Fruit fly (Drosophila melanogaster) whole organism, embryonic: ENCODE results near the gene CG14694.

Source experiments
- ATbp ChIP-seq: fragments of 200-800 bp; sonication (Bioruptor generic); optimal IDR thresholded peaks from 2 replicates; lab custom pipeline; 2017; ENCODE audit warnings: missing biosample characterization, mild to moderate bottlenecking, missing genetic modification characterization, missing genetic modification reagents
- B-H2 ChIP-seq: fragments of 200-800 bp; sonication (Bioruptor generic); optimal IDR thresholded peaks from 2 replicates; lab custom pipeline; 2018; ENCODE audit warnings: missing biosample characterization, mild to moderate bottlenecking, missing genetic modification characterization
- CG11696 ChIP-seq: fragments of 200-800 bp; sonication (Bioruptor generic); IDR thresholded peaks from 2 replicates; pipeline ENCODE4 v1.3.6; 2022; ENCODE audit warnings: missing biosample characterization, missing genetic modification characterization
- CG12236 ChIP-seq: fragments of 200-800 bp; sonication (Bioruptor generic); optimal IDR thresholded peaks from 2 replicates; lab custom pipeline; 2016; ENCODE audit warnings: missing biosample characterization, missing genetic modification characterization
- CG14965 ChIP-seq: fragments of 200-800 bp; sonication (Bioruptor generic); optimal IDR thresholded peaks from 2 replicates; lab custom pipeline; 2016; ENCODE audit warnings: missing biosample characterization, missing genetic modification characterization, borderline replicate concordance
- CG17186 ChIP-seq: fragments of 200-800 bp; sonication (Bioruptor generic); optimal IDR thresholded peaks from 3 replicates; lab custom pipeline; 2017; ENCODE audit warnings: missing biosample characterization, missing genetic modification reagents, missing genetic modification characterization
- CG17361 ChIP-seq: fragments of 200-800 bp; sonication (Bioruptor generic); IDR thresholded peaks from 3 replicates; pipeline ENCODE4 v1.3.6; 2022; ENCODE audit warnings: missing biosample characterization, missing genetic modification characterization
- CG17802 ChIP-seq: fragments of 200-800 bp; sonication (Bioruptor generic); optimal IDR thresholded peaks from 2 replicates; lab custom pipeline; 2018; ENCODE audit warnings: missing biosample characterization, mild to moderate bottlenecking, missing genetic modification characterization, moderate library complexity
- CG18262 ChIP-seq: fragments of 200-800 bp; optimal IDR thresholded peaks from 3 replicates; lab custom pipeline; 2019; ENCODE audit warnings: missing biosample characterization, mild to moderate bottlenecking, missing genetic modification characterization, moderate library complexity
- CG18476 ChIP-seq: fragments of 200-800 bp; sonication (Bioruptor generic); optimal IDR thresholded peaks from 2 replicates; lab custom pipeline; 2016; ENCODE audit warnings: missing biosample characterization, mild to moderate bottlenecking, missing genetic modification characterization
- CG18619 ChIP-seq: fragments of 200-800 bp; sonication (Bioruptor generic); optimal IDR thresholded peaks from 3 replicates; lab custom pipeline; 2017; ENCODE audit warnings: missing biosample characterization, mild to moderate bottlenecking, missing genetic modification characterization
- CG2120 ChIP-seq: fragments of 200-800 bp; sonication (Bioruptor generic); optimal IDR thresholded peaks from 3 replicates; lab custom pipeline; 2016; ENCODE audit warnings: missing biosample characterization, missing genetic modification characterization
- CG3065 ChIP-seq: fragments of 200-800 bp; sonication (Bioruptor generic); optimal IDR thresholded peaks from 2 replicates; lab custom pipeline; 2016; ENCODE audit warnings: missing biosample characterization, missing genetic modification characterization
- CG3163 ChIP-seq: fragments of 200-800 bp; sonication (Bioruptor generic); optimal IDR thresholded peaks from 3 replicates; lab custom pipeline; 2016; ENCODE audit warnings: missing biosample characterization, missing genetic modification characterization
- CG33213 ChIP-seq: fragments of 200-800 bp; sonication (Bioruptor generic); optimal IDR thresholded peaks from 3 replicates; lab custom pipeline; 2016; ENCODE audit warnings: missing biosample characterization, missing genetic modification characterization
- CG33557 ChIP-seq: fragments of 200-800 bp; sonication (Bioruptor generic); optimal IDR thresholded peaks from 2 replicates; lab custom pipeline; 2019; ENCODE audit warnings: missing biosample characterization, mild to moderate bottlenecking, missing genetic modification characterization, moderate library complexity
- CG34224 ChIP-seq: fragments of 200-800 bp; sonication (Bioruptor generic); IDR thresholded peaks from 3 replicates; pipeline ENCODE4 v1.3.6; 2022; ENCODE audit warnings: missing biosample characterization, missing genetic modification characterization; ENCODE audit not compliant: partially characterized antibody
- CG34376 ChIP-seq: fragments of 200-800 bp; sonication (Bioruptor generic); optimal IDR thresholded peaks from 2 replicates; lab custom pipeline; 2018; ENCODE audit warnings: missing biosample characterization, mild to moderate bottlenecking, missing genetic modification characterization
- CG4617 ChIP-seq: fragments of 200-800 bp; sonication (Bioruptor generic); optimal IDR thresholded peaks from 3 replicates; lab custom pipeline; 2016; ENCODE audit warnings: missing biosample characterization, missing genetic modification characterization, borderline replicate concordance
- CG4854 ChIP-seq: fragments of 200-800 bp; sonication (Bioruptor generic); optimal IDR thresholded peaks from 2 replicates; lab custom pipeline; 2016; ENCODE audit warnings: missing biosample characterization, missing genetic modification characterization, inconsistent platforms
- CG6254 ChIP-seq: fragments of 200-800 bp; sonication (Bioruptor generic); optimal IDR thresholded peaks from 3 replicates; lab custom pipeline; 2017; ENCODE audit warnings: mild to moderate bottlenecking, missing biosample characterization, missing genetic modification reagents, missing genetic modification characterization
- CG6683 ChIP-seq: fragments of 200-800 bp; sonication (Bioruptor generic); optimal IDR thresholded peaks from 2 replicates; lab custom pipeline; 2017; ENCODE audit warnings: missing biosample characterization, mild to moderate bottlenecking, missing genetic modification characterization, missing genetic modification reagents
- CG7271 ChIP-seq: fragments of 200-800 bp; sonication (Bioruptor generic); optimal IDR thresholded peaks from 2 replicates; lab custom pipeline; 2018; ENCODE audit warnings: missing biosample characterization, mild to moderate bottlenecking, missing genetic modification characterization, moderate library complexity
- CG8359 ChIP-seq: fragments of 200-800 bp; sonication (Bioruptor generic); optimal IDR thresholded peaks from 2 replicates; lab custom pipeline; 2017; ENCODE audit warnings: missing biosample characterization, mild to moderate bottlenecking, missing genetic modification characterization, borderline replicate concordance
- CG8944 ChIP-seq: fragments of 200-800 bp; sonication (Bioruptor generic); optimal IDR thresholded peaks from 3 replicates; lab custom pipeline; 2016; ENCODE audit warnings: missing biosample characterization, missing genetic modification characterization
- Dip2 ChIP-seq: fragments of 200-800 bp; sonication (Bioruptor generic); IDR thresholded peaks from 2 replicates; pipeline ENCODE4 v1.3.6; 2022; ENCODE audit warnings: missing biosample characterization, missing genetic modification characterization
- Dll ChIP-seq: fragments of 200-800 bp; sonication (Bioruptor generic); IDR thresholded peaks from 4 replicates; pipeline ENCODE4 v1.3.6; 2022; ENCODE audit warnings: missing biosample characterization, missing genetic modification characterization; ENCODE audit not compliant: partially characterized antibody
- Fer3 ChIP-seq: fragments of 200-800 bp; sonication (Bioruptor generic); optimal IDR thresholded peaks from 2 replicates; lab custom pipeline; 2018; ENCODE audit warnings: missing biosample characterization, mild to moderate bottlenecking, missing genetic modification characterization, moderate library complexity
- HLH4C ChIP-seq: fragments of 200-800 bp; sonication (Bioruptor generic); IDR thresholded peaks from 3 replicates; pipeline ENCODE4 v1.3.6; 2022; ENCODE audit warnings: missing biosample characterization, missing genetic modification characterization; ENCODE audit not compliant: partially characterized antibody
- Hr51 ChIP-seq, 2 experiments: fragments of 200-800 bp; sonication (Bioruptor generic); optimal IDR thresholded peaks; 2 replicates in 1 of 2; 3 replicates in 1 of 2; lab custom pipeline; 2016 to 2018; ENCODE audit warnings: missing biosample characterization in 2 of 2, missing genetic modification characterization in 2 of 2, mild to moderate bottlenecking in 1 of 2, moderate library complexity in 1 of 2
- Optix ChIP-seq: fragments of 200-800 bp; sonication (Bioruptor generic); IDR thresholded peaks from 3 replicates; pipeline ENCODE4 v1.3.6; 2022; ENCODE audit warnings: missing biosample characterization, missing genetic modification characterization
- Rfx ChIP-seq: fragments of 200-800 bp; sonication (Bioruptor generic); IDR thresholded peaks from 2 replicates; pipeline ENCODE4 v1.3.6; 2022; ENCODE audit warnings: missing biosample characterization, missing genetic modification characterization
- TFAM ChIP-seq: fragments of 200-800 bp; sonication (Bioruptor generic); optimal IDR thresholded peaks from 2 replicates; lab custom pipeline; 2017; ENCODE audit warnings: missing biosample characterization, missing genetic modification characterization, inconsistent platforms
- ase ChIP-seq: fragments of 200-800 bp; sonication (Bioruptor generic); IDR thresholded peaks from 3 replicates; pipeline ENCODE4 v1.3.6; 2022; ENCODE audit warnings: missing biosample characterization, missing genetic modification characterization
- disco-r ChIP-seq: fragments of 200-800 bp; sonication (Bioruptor generic); optimal IDR thresholded peaks from 2 replicates; lab custom pipeline; 2016; ENCODE audit warnings: missing biosample characterization, missing genetic modification characterization
- fu2 ChIP-seq: fragments of 200-800 bp; sonication (Bioruptor generic); optimal IDR thresholded peaks from 2 replicates; lab custom pipeline; 2016; ENCODE audit warnings: missing biosample characterization, missing genetic modification characterization
- gfzf ChIP-seq: fragments of 200-800 bp; sonication (Bioruptor generic); optimal IDR thresholded peaks from 2 replicates; lab custom pipeline; 2016; ENCODE audit warnings: missing biosample characterization, mild to moderate bottlenecking, missing genetic modification characterization, moderate library complexity
- ind ChIP-seq: fragments of 200-800 bp; sonication (Bioruptor generic); optimal IDR thresholded peaks from 3 replicates; lab custom pipeline; 2016; ENCODE audit warnings: missing biosample characterization, missing genetic modification characterization
- lilli ChIP-seq: fragments of 200-800 bp; sonication (Bioruptor generic); optimal IDR thresholded peaks from 3 replicates; lab custom pipeline; 2016; ENCODE audit warnings: missing biosample characterization, missing genetic modification characterization
- luna ChIP-seq: fragments of 200-800 bp; sonication (Bioruptor generic); optimal IDR thresholded peaks from 2 replicates; lab custom pipeline; 2016; ENCODE audit warnings: missing biosample characterization, missing genetic modification characterization
- otp ChIP-seq: fragments of 200-800 bp; sonication (Bioruptor generic); IDR thresholded peaks from 3 replicates; pipeline ENCODE4, ENCODE4 v1.3.6; 2022; ENCODE audit warnings: missing biosample characterization, missing genetic modification characterization
- sc ChIP-seq, 3 experiments: fragments of >200 bp in 2 of 3; fragments of 200-800 bp in 1 of 3; sonication (Bioruptor generic) in 1 of 3; optimal IDR thresholded peaks; 2 replicates in 2 of 3; 3 replicates in 1 of 3; lab custom pipeline; 2017; ENCODE audit warnings: mild to moderate bottlenecking in 1 of 3, missing biosample characterization in 1 of 3, missing genetic modification characterization in 1 of 3, missing genetic modification reagents in 1 of 3
- sens-2 ChIP-seq: fragments of 200-800 bp; sonication (Bioruptor generic); IDR thresholded peaks from 2 replicates; pipeline ENCODE4 v1.3.6; 2022; ENCODE audit warnings: missing biosample characterization, missing genetic modification characterization
- slou ChIP-seq: fragments of 200-800 bp; sonication (Bioruptor generic); optimal IDR thresholded peaks from 3 replicates; lab custom pipeline; 2016; ENCODE audit warnings: missing biosample characterization, missing genetic modification characterization
- ssp ChIP-seq: fragments of 200-800 bp; sonication (Bioruptor generic); IDR thresholded peaks from 2 replicates; pipeline ENCODE4 v1.3.6; 2022; ENCODE audit warnings: missing biosample characterization, missing genetic modification characterization
- wek ChIP-seq: fragments of 200-800 bp; sonication (Bioruptor generic); optimal IDR thresholded peaks from 3 replicates; lab custom pipeline; 2018; ENCODE audit warnings: missing biosample characterization, mild to moderate bottlenecking, missing genetic modification characterization, moderate library complexity
- zen ChIP-seq: fragments of 200-800 bp; sonication (Bioruptor generic); optimal IDR thresholded peaks from 3 replicates; lab custom pipeline; 2018; ENCODE audit warnings: missing biosample characterization, mild to moderate bottlenecking, missing genetic modification characterization, moderate library complexity

The CG14694 gene

dm6 chr3R:10875515-10876434, 16.2 kb upstream of the CG14694 start, which contains the start of gene Sodh2 (continued):
- TF ChIP-seq CG18619 (GFP tag; lab: Kevin White, UChicago), result peak; percentile 81
- peak; percentile 17 for TF ChIP-seq CG4617 (GFP tag; lab: Kevin White, UChicago)
- TF ChIP-seq CG11696 (GFP tag; lab: Robert Waterston, UW), result peak; percentile 57
- peak; percentile 33 for TF ChIP-seq CG3163 (GFP tag; lab: Kevin White, UChicago)
- TF ChIP-seq CG17361, result peak; percentile 88
- TF ChIP-seq CG33557, result peak; percentile 35
- TF ChIP-seq CG17186 (GFP tag; lab: Kevin White, UChicago), result no peak
- no peak for TF ChIP-seq CG7271 (tag; lab: Kevin White, UChicago)
- peak; percentile 40 for TF ChIP-seq CG8359 (GFP tag; lab: Kevin White, UChicago)
- peak; percentile 53 for TF ChIP-seq CG8944 (GFP tag; lab: Kevin White, UChicago)
- no peak for TF ChIP-seq CG34224 (GFP tag; lab: Robert Waterston, UW)
- no peak for TF ChIP-seq Dip2 (GFP tag; lab: Robert Waterston, UW)
- TF ChIP-seq CG3065 (GFP tag; lab: Kevin White, UChicago), result peak; percentile 44
- TF ChIP-seq disco-r (GFP tag; lab: Kevin White, UChicago), result peak; percentile 46
- peak; percentile 85 for TF ChIP-seq B-H2 (GFP tag; lab: Kevin White, UChicago)
- no peak for TF ChIP-seq gfzf (GFP tag; lab: Kevin White, UChicago)
- TF ChIP-seq TFAM (GFP tag; lab: Kevin White, UChicago), result no peak
- peak; percentile 81 for TF ChIP-seq Fer3
- peak; percentile 92 for TF ChIP-seq CG2120 (GFP tag; lab: Kevin White, UChicago)
- TF ChIP-seq sc (optimal IDR thresholded peaks at IDR 0.05; lab: Kevin White, UChicago), result no peak
- TF ChIP-seq sc (GFP tag; optimal IDR thresholded peaks at IDR 0.05; lab: Kevin White, UChicago), result no peak
- TF ChIP-seq CG18262 (tag; lab: Kevin White, UChicago), result peak; percentile 81
- peak; percentile 85 for TF ChIP-seq wek
- TF ChIP-seq ase (GFP tag; lab: Robert Waterston, UW), result peak; percentile 57; the same call in 2 of the 3 replicates
- TF ChIP-seq Rfx (GFP tag; lab: Robert Waterston, UW), result peak; percentile 94
- TF ChIP-seq zen (tag; lab: Kevin White, UChicago), result no peak
- TF ChIP-seq CG6254, result peak; percentile 56
- TF ChIP-seq otp, result peak; percentile 37; the same call in 1 of the 3 replicates
- peak; percentile 83 for TF ChIP-seq CG34376 (GFP tag; lab: Kevin White, UChicago)
- TF ChIP-seq slou (GFP tag; lab: Kevin White, UChicago), result peak; percentile 16
- peak in 1 of 2 experiments; percentile 81 for TF ChIP-seq Hr51 (GFP tag; optimal IDR thresholded peaks at IDR 0.05; lab: Kevin White, UChicago)
- TF ChIP-seq CG33213 (GFP tag; lab: Kevin White, UChicago), result peak; percentile 53
- TF ChIP-seq HLH4C, result no peak
- TF ChIP-seq CG12236 (GFP tag; lab: Kevin White, UChicago), result no peak
- TF ChIP-seq ssp, result 0 out of 2 replicates have a peak, but pooled peaks have one; percentile 13
- peak; percentile 45 for TF ChIP-seq fu2
- TF ChIP-seq Optix (GFP tag; lab: Robert Waterston, UW), result peak; percentile 47; the same call in 1 of the 3 replicates
- TF ChIP-seq ind (GFP tag; lab: Kevin White, UChicago), result peak; percentile 61
- TF ChIP-seq CG14965, result no peak
- TF ChIP-seq CG17802 (tag; lab: Kevin White, UChicago), result peak; percentile 33
- TF ChIP-seq ATbp (GFP tag; lab: Kevin White, UChicago), result peak; percentile 90
- no peak for TF ChIP-seq sens-2 (GFP tag; lab: Robert Waterston, UW)
- peak; percentile 75 for TF ChIP-seq CG6683
- TF ChIP-seq CG18476 (GFP tag; lab: Kevin White, UChicago), result peak; percentile 30
- TF ChIP-seq CG4854, result peak; percentile 44
- TF ChIP-seq Dll, result no peak
- peak; percentile 39 for TF ChIP-seq luna (GFP tag; lab: Kevin White, UChicago)
- TF ChIP-seq lilli, result peak; percentile 83
